Fruit fly (Drosophila melanogaster): ENCODE data around the gene CG7394.

DNA sequence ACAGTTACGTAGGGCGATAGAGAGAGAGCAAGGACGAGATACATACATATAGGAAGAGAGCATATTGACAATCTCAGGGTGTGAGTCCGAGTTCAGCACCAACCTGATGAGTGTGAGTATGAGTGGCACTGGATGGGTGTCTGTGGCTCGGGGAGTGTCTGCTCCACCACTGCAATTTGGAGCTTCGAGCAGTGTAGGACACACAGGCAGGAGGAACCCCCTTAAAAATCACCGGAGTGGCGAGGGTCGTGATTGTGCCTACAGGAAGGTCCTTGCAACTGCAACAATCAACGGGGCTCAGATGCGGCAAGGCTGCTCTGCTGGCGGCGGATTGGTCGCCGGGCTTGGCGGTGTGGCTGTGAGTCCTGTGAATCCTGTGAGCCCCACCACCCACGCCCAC is 30.0 kb downstream of the CG7394 start:
- TF ChIP-seq psq (optimal IDR thresholded peaks at IDR 0.05) (no peak), EcR (GFP tag; optimal IDR thresholded peaks at IDR 0.05) (no peak)

Measured in whole organism.